Worm (Caenorhabditis elegans) whole organism, L1 larva: Measurements from ENCODE around the gene casy-1.

Source experiments
- egl-27 ChIP-seq, 2 experiments: fragments of 150-350 bp in 1 of 2; sonication (generic microtip); optimal IDR thresholded peaks; 3 replicates each; lab custom pipeline; 2017 to 2018; ENCODE audit warnings: missing biosample characterization in 2 of 2, missing genetic modification characterization in 2 of 2, missing genetic modification reagents in 2 of 2
- unc-130 ChIP-seq: fragments of 150-350 bp; optimal IDR thresholded peaks from 2 replicates; lab custom pipeline; 2017; ENCODE audit warnings: missing biosample characterization, missing genetic modification characterization, inconsistent platforms
- ztf-11 ChIP-seq, 2 experiments: sonication (generic microtip); optimal IDR thresholded peaks; 2 replicates each; lab custom pipeline; 2016 to 2017; ENCODE audit warnings: missing genetic modification characterization in 2 of 2, missing biosample characterization in 1 of 2, missing compliant biosample characterization in 1 of 2

- TF ChIP-seq ztf-11 (tag; optimal IDR thresholded peaks at IDR 0.05; lab: Kevin White, UChicago) (no peak), unc-130 (no peak), egl-27 (tag; optimal IDR thresholded peaks at IDR 0.05; lab: Kevin White, UChicago) (no peak)
Observed at ce11 chrII:6000136-6000535, 43.7 kb upstream of the casy-1 start, which contains the start of gene ins-6.
